Fruit fly (Drosophila melanogaster): ENCODE measurements around the gene Snapin.

- TF ChIP-seq Dif (GFP tag; optimal IDR thresholded peaks at IDR 0.05; ENCODE audit: partially characterized antibody) = peak; percentile 61
- TF ChIP-seq dl (GFP tag; optimal IDR thresholded peaks at IDR 0.05; ENCODE audit: insufficient read depth in 1 of 2, partially characterized antibody in 2 of 2) = peak; percentile 12 to 28
- TF ChIP-seq Abd-B (GFP tag; optimal IDR thresholded peaks at IDR 0.05) = no peak
- TF ChIP-seq usp (GFP tag; optimal IDR thresholded peaks at IDR 0.05) = no peak
- peak; percentile 93 for TF ChIP-seq psq (GFP tag; optimal IDR thresholded peaks at IDR 0.05)
- TF ChIP-seq Hr78 (GFP tag; optimal IDR thresholded peaks at IDR 0.05) = no peak
- TF ChIP-seq lola (GFP tag; optimal IDR thresholded peaks at IDR 0.05) = no peak
Measured at dm6 chr2L:2751904-2752459, 7.5 kb downstream of the Snapin start, which contains the start of gene Bacc.
